Fruit fly (Drosophila melanogaster): ENCODE results near the gene CG15731.

dm6 chrX:12489991-12490390, 32.4 kb upstream of the CG15731 start, which contains the start of gene Lsp1alpha:
- no peak for TF ChIP-seq usp (GFP tag; optimal IDR thresholded peaks at IDR 0.05)
- TF ChIP-seq psq (optimal IDR thresholded peaks at IDR 0.05), result no peak
- no peak for TF ChIP-seq CG8478 (optimal IDR thresholded peaks at IDR 0.05)
